Fruit fly (Drosophila melanogaster) whole organism, embryonic: ENCODE measurements around the gene CG2493.

Experiments used
- Atf-2 ChIP-seq: fragments of 200-800 bp; sonication (Bioruptor generic); optimal IDR thresholded peaks from 2 replicates; lab custom pipeline; 2016; ENCODE audit warnings: missing biosample characterization, missing genetic modification characterization
- CG10274 ChIP-seq: fragments of 200-800 bp; sonication (Bioruptor generic); optimal IDR thresholded peaks from 3 replicates; lab custom pipeline; 2017; ENCODE audit warnings: missing biosample characterization, mild to moderate bottlenecking, missing genetic modification characterization
- CG10462 ChIP-seq: fragments of 200-800 bp; sonication (Bioruptor generic); optimal IDR thresholded peaks from 2 replicates; lab custom pipeline; 2016; ENCODE audit warnings: missing biosample characterization, missing genetic modification characterization
- CG10979 ChIP-seq: fragments of 200-800 bp; sonication (Bioruptor generic); optimal IDR thresholded peaks from 2 replicates; lab custom pipeline; 2018; ENCODE audit warnings: missing biosample characterization, mild to moderate bottlenecking, missing genetic modification characterization, moderate library complexity
- CG11085 ChIP-seq: fragments of 200-800 bp; sonication (Bioruptor generic); IDR thresholded peaks from 2 replicates; pipeline ENCODE4 v1.3.6; 2022; ENCODE audit warnings: missing biosample characterization, missing genetic modification characterization
- CG12744 ChIP-seq: fragments of 200-800 bp; sonication (Bioruptor generic); optimal IDR thresholded peaks from 2 replicates; lab custom pipeline; 2016; ENCODE audit warnings: missing biosample characterization, missing genetic modification characterization
- CG15011 ChIP-seq: fragments of 200-800 bp; sonication (Bioruptor generic); optimal IDR thresholded peaks from 3 replicates; lab custom pipeline; 2018; ENCODE audit warnings: missing biosample characterization, mild to moderate bottlenecking, missing genetic modification characterization
- CG18476 ChIP-seq: fragments of 200-800 bp; sonication (Bioruptor generic); optimal IDR thresholded peaks from 2 replicates; lab custom pipeline; 2016; ENCODE audit warnings: missing biosample characterization, mild to moderate bottlenecking, missing genetic modification characterization
- CG3407 ChIP-seq: fragments of 200-800 bp; sonication (Bioruptor generic); optimal IDR thresholded peaks from 2 replicates; lab custom pipeline; 2018; ENCODE audit warnings: missing biosample characterization, mild to moderate bottlenecking, missing genetic modification characterization
- CG34224 ChIP-seq: fragments of 200-800 bp; sonication (Bioruptor generic); IDR thresholded peaks from 3 replicates; pipeline ENCODE4 v1.3.6; 2022; ENCODE audit warnings: missing biosample characterization, missing genetic modification characterization; ENCODE audit not compliant: partially characterized antibody
- CG3995 ChIP-seq: fragments of 200-800 bp; sonication (Bioruptor generic); optimal IDR thresholded peaks from 3 replicates; lab custom pipeline; 2016; ENCODE audit warnings: missing biosample characterization, missing genetic modification characterization
- CG4404 ChIP-seq: fragments of 200-800 bp; sonication (Bioruptor generic); IDR thresholded peaks from 2 replicates; pipeline ENCODE4 v1.3.6; 2022; ENCODE audit warnings: missing biosample characterization, missing genetic modification characterization
- CG6654 ChIP-seq: fragments of 200-800 bp; sonication (Bioruptor generic); optimal IDR thresholded peaks from 2 replicates; lab custom pipeline; 2017; ENCODE audit warnings: missing biosample characterization, mild to moderate bottlenecking, missing genetic modification characterization
- CG8290 ChIP-seq, 3 experiments: fragments of 200-800 bp; sonication (Bioruptor generic); optimal IDR thresholded peaks; 2 replicates each; lab custom pipeline; 2016 to 2019; ENCODE audit warnings: missing biosample characterization in 3 of 3, missing genetic modification characterization in 3 of 3, mild to moderate bottlenecking in 2 of 3, moderate library complexity in 1 of 3
- CoRest ChIP-seq: fragments of 200-800 bp; sonication (Bioruptor generic); optimal IDR thresholded peaks from 3 replicates; lab custom pipeline; 2018; ENCODE audit warnings: missing biosample characterization, mild to moderate bottlenecking, missing genetic modification characterization, moderate library complexity
- Dad ChIP-seq: fragments of 200-800 bp; sonication (Bioruptor generic); optimal IDR thresholded peaks from 3 replicates; lab custom pipeline; 2016; ENCODE audit warnings: missing biosample characterization, missing genetic modification characterization
- Dp ChIP-seq: fragments of 200-800 bp; sonication (Bioruptor generic); optimal IDR thresholded peaks from 2 replicates; lab custom pipeline; 2018; ENCODE audit warnings: missing biosample characterization, mild to moderate bottlenecking, missing genetic modification characterization, moderate library complexity
- HmgD ChIP-seq: fragments of 200-800 bp; sonication (Bioruptor generic); optimal IDR thresholded peaks from 3 replicates; lab custom pipeline; 2016; ENCODE audit warnings: missing biosample characterization, missing genetic modification characterization
- Jarid2 ChIP-seq: fragments of 200-800 bp; sonication (Bioruptor generic); optimal IDR thresholded peaks from 3 replicates; lab custom pipeline; 2017; ENCODE audit warnings: mild to moderate bottlenecking, missing biosample characterization, missing genetic modification reagents, missing genetic modification characterization
- Lhr ChIP-seq: fragments of 200-800 bp; sonication (Bioruptor generic); optimal IDR thresholded peaks from 3 replicates; lab custom pipeline; 2017; ENCODE audit warnings: mild to moderate bottlenecking, missing biosample characterization, missing genetic modification reagents, missing genetic modification characterization
- MESR4 ChIP-seq: fragments of 200-800 bp; sonication (Bioruptor generic); optimal IDR thresholded peaks from 2 replicates; lab custom pipeline; 2018; ENCODE audit warnings: missing biosample characterization, mild to moderate bottlenecking, missing genetic modification characterization, moderate library complexity
- MTF-1 ChIP-seq: fragments of 200-800 bp; sonication (Bioruptor generic); optimal IDR thresholded peaks from 2 replicates; lab custom pipeline; 2018; ENCODE audit warnings: missing biosample characterization, mild to moderate bottlenecking, missing genetic modification characterization, borderline replicate concordance
- Mad ChIP-seq: fragments of 200-800 bp; sonication (Bioruptor generic); optimal IDR thresholded peaks from 2 replicates; lab custom pipeline; 2016; ENCODE audit warnings: missing biosample characterization, missing genetic modification characterization
- NC2α ChIP-seq: fragments of 200-800 bp; sonication (Bioruptor generic); optimal IDR thresholded peaks from 2 replicates; lab custom pipeline; 2016; ENCODE audit warnings: missing biosample characterization, missing genetic modification characterization
- Oaz ChIP-seq: fragments of 200-800 bp; sonication (Bioruptor generic); IDR thresholded peaks from 2 replicates; pipeline ENCODE4 v1.3.6; 2022; ENCODE audit warnings: missing biosample characterization, missing genetic modification characterization
- Tbp ChIP-seq: fragments of >200 bp; optimal IDR thresholded peaks from 2 replicates; lab custom pipeline; 2018; ENCODE audit warnings: missing biosample characterization, missing genetic modification characterization
- ab ChIP-seq: fragments of 200-800 bp; sonication (Bioruptor generic); optimal IDR thresholded peaks from 2 replicates; lab custom pipeline; 2016; ENCODE audit warnings: missing biosample characterization, missing genetic modification characterization
- abd-A ChIP-seq: fragments of 200-800 bp; sonication (Bioruptor generic); optimal IDR thresholded peaks from 3 replicates; lab custom pipeline; 2019; ENCODE audit warnings: missing biosample characterization, mild to moderate bottlenecking, missing genetic modification characterization, moderate library complexity
- amos ChIP-seq: fragments of 200-800 bp; sonication (Bioruptor generic); IDR thresholded peaks from 2 replicates; pipeline ENCODE4 v1.3.6; 2022; ENCODE audit warnings: missing biosample characterization, missing genetic modification characterization; ENCODE audit not compliant: partially characterized antibody
- bbx ChIP-seq: fragments of 200-800 bp; sonication (Bioruptor generic); IDR thresholded peaks from 2 replicates; pipeline ENCODE4 v1.3.6; 2022; ENCODE audit warnings: missing biosample characterization, missing genetic modification characterization; ENCODE audit not compliant: partially characterized antibody
- bcd ChIP-seq: fragments of 200-800 bp; sonication (Bioruptor generic); optimal IDR thresholded peaks from 2 replicates; lab custom pipeline; 2017; ENCODE audit warnings: missing biosample characterization, mild to moderate bottlenecking, missing genetic modification characterization
- crp ChIP-seq, 2 experiments: fragments of 200-800 bp; sonication (Bioruptor generic); optimal IDR thresholded peaks; 2 replicates in 1 of 2; 3 replicates in 1 of 2; lab custom pipeline; 2017; ENCODE audit warnings: missing biosample characterization in 2 of 2, missing genetic modification characterization in 2 of 2, mild to moderate bottlenecking in 1 of 2, moderate library complexity in 1 of 2
- da ChIP-seq: fragments of 200-800 bp; sonication (Bioruptor generic); optimal IDR thresholded peaks from 2 replicates; lab custom pipeline; 2016; ENCODE audit warnings: missing biosample characterization, missing genetic modification characterization
- dan ChIP-seq: fragments of 200-800 bp; sonication (Bioruptor generic); IDR thresholded peaks from 2 replicates; pipeline ENCODE4 v1.3.6; 2022; ENCODE audit warnings: missing biosample characterization, missing genetic modification characterization
- dati ChIP-seq: fragments of 200-800 bp; sonication (Bioruptor generic); IDR thresholded peaks from 2 replicates; pipeline ENCODE4 v1.3.6; 2022; ENCODE audit warnings: missing biosample characterization, missing genetic modification characterization
- dmrt11E ChIP-seq: fragments of 200-800 bp; sonication (Bioruptor generic); optimal IDR thresholded peaks from 3 replicates; lab custom pipeline; 2018; ENCODE audit warnings: missing biosample characterization, mild to moderate bottlenecking, missing genetic modification characterization, moderate library complexity
- en ChIP-seq: fragments of 200-800 bp; sonication (Bioruptor generic); optimal IDR thresholded peaks from 2 replicates; lab custom pipeline; 2016; ENCODE audit warnings: missing biosample characterization, missing genetic modification characterization
- fd102C ChIP-seq: fragments of 200-800 bp; sonication (Bioruptor generic); optimal IDR thresholded peaks from 2 replicates; lab custom pipeline; 2018; ENCODE audit warnings: missing biosample characterization, mild to moderate bottlenecking, missing genetic modification characterization, moderate library complexity
- fd64A ChIP-seq: fragments of 200-800 bp; sonication (Bioruptor generic); optimal IDR thresholded peaks from 3 replicates; lab custom pipeline; 2018; ENCODE audit warnings: missing biosample characterization, mild to moderate bottlenecking, missing genetic modification characterization
- gsb ChIP-seq: fragments of 200-800 bp; sonication (Bioruptor generic); IDR thresholded peaks from 2 replicates; pipeline ENCODE4 v1.3.6; 2022; ENCODE audit warnings: missing biosample characterization, missing genetic modification characterization
- kah ChIP-seq: fragments of 200-800 bp; sonication (Bioruptor generic); optimal IDR thresholded peaks from 2 replicates; lab custom pipeline; 2018; ENCODE audit warnings: missing biosample characterization, mild to moderate bottlenecking, missing genetic modification characterization
- lmd ChIP-seq: fragments of 200-800 bp; sonication (Bioruptor generic); IDR thresholded peaks from 2 replicates; pipeline ENCODE4 v1.3.6; 2022; ENCODE audit warnings: missing biosample characterization, missing genetic modification characterization
- lola ChIP-seq, 3 experiments: fragments of >200 bp in 2 of 3; fragments of 200-800 bp in 1 of 3; sonication (Bioruptor generic) in 1 of 3; optimal IDR thresholded peaks; 2 replicates each; lab custom pipeline; 2017 to 2019; ENCODE audit warnings: missing biosample characterization in 3 of 3, missing genetic modification characterization in 3 of 3, mild to moderate bottlenecking in 1 of 3, moderate library complexity in 1 of 3
- p53 ChIP-seq: fragments of 200-800 bp; sonication (Bioruptor generic); optimal IDR thresholded peaks from 2 replicates; lab custom pipeline; 2016; ENCODE audit warnings: missing biosample characterization, missing genetic modification characterization
- pb ChIP-seq: fragments of 200-800 bp; sonication (Bioruptor generic); optimal IDR thresholded peaks from 3 replicates; lab custom pipeline; 2016; ENCODE audit warnings: missing biosample characterization, missing genetic modification characterization
- peb ChIP-seq: fragments of 200-800 bp; sonication (Bioruptor generic); IDR thresholded peaks from 2 replicates; pipeline ENCODE4 v1.3.6; 2022; ENCODE audit warnings: missing biosample characterization, missing genetic modification characterization
- seq ChIP-seq: fragments of 200-800 bp; sonication (Bioruptor generic); IDR thresholded peaks from 2 replicates; pipeline ENCODE4 v1.3.6; 2022; ENCODE audit warnings: missing biosample characterization, missing genetic modification characterization
- sima ChIP-seq: fragments of 200-800 bp; sonication (Bioruptor generic); optimal IDR thresholded peaks from 2 replicates; lab custom pipeline; 2016; ENCODE audit warnings: missing biosample characterization, missing genetic modification characterization
- tna ChIP-seq: fragments of 200-800 bp; sonication (Bioruptor generic); IDR thresholded peaks from 2 replicates; pipeline ENCODE4 v1.3.6; 2022; ENCODE audit warnings: missing biosample characterization, missing genetic modification characterization; ENCODE audit not compliant: partially characterized antibody
- usp ChIP-seq: fragments of >200 bp; optimal IDR thresholded peaks from 2 replicates; lab custom pipeline; 2017; ENCODE audit warnings: missing biosample characterization, missing genetic modification characterization
- wdn ChIP-seq: fragments of 200-800 bp; sonication (Bioruptor generic); IDR thresholded peaks from 2 replicates; pipeline ENCODE4 v1.3.6; 2022; ENCODE audit warnings: missing biosample characterization, missing genetic modification characterization

CG2493 gene

dm6 chr2L:20464385-20464784 lies 1.1 kb upstream of the CG2493 start (continued):
- no peak for TF ChIP-seq lmd
- peak; percentile 46 for TF ChIP-seq Lhr (GFP tag; lab: Kevin White, UChicago)
- TF ChIP-seq da, result no peak
- TF ChIP-seq CG6654, result no peak
- TF ChIP-seq dan (GFP tag; lab: Robert Waterston, UW), result no peak
- no peak for TF ChIP-seq peb (GFP tag; lab: Robert Waterston, UW)
- TF ChIP-seq seq, result no peak
- TF ChIP-seq p53, result no peak
- TF ChIP-seq Dad (GFP tag; lab: Kevin White, UChicago), result no peak
- no peak for TF ChIP-seq lola (GFP tag; optimal IDR thresholded peaks at IDR 0.05; lab: Kevin White, UChicago)
- TF ChIP-seq HmgD (GFP tag; lab: Kevin White, UChicago), result no peak
- no peak for TF ChIP-seq Tbp (GFP tag; lab: Kevin White, UChicago)
- no peak for TF ChIP-seq CG10274 (GFP tag; lab: Kevin White, UChicago)
- TF ChIP-seq fd102C (GFP tag; lab: Kevin White, UChicago), result no peak
- no peak for TF ChIP-seq wdn (GFP tag; lab: Robert Waterston, UW)
- peak; percentile 69 for TF ChIP-seq amos
- TF ChIP-seq ab (GFP tag; lab: Kevin White, UChicago), result no peak
- TF ChIP-seq en (GFP tag; lab: Kevin White, UChicago), result no peak
- TF ChIP-seq gsb, result 0 out of 2 replicates have a peak, but pooled peaks have one; percentile 9
- peak; percentile 42 for TF ChIP-seq kah (GFP tag; lab: Kevin White, UChicago)
- peak; percentile 63 for TF ChIP-seq CG10979 (tag; lab: Kevin White, UChicago)
- peak; percentile 37 for TF ChIP-seq Dp
- TF ChIP-seq CG3407 (GFP tag; lab: Kevin White, UChicago), result no peak
- no peak for TF ChIP-seq usp (GFP tag; lab: Kevin White, UChicago)
- peak; percentile 24 for TF ChIP-seq CoRest (tag; lab: Kevin White, UChicago)
- no peak for TF ChIP-seq tna (GFP tag; lab: Robert Waterston, UW)
- TF ChIP-seq Jarid2 (GFP tag; lab: Kevin White, UChicago), result no peak
- TF ChIP-seq sima (GFP tag; lab: Kevin White, UChicago), result no peak
- no peak for TF ChIP-seq CG34224 (GFP tag; lab: Robert Waterston, UW)
- TF ChIP-seq NC2α (GFP tag; lab: Kevin White, UChicago), result no peak
- no peak for TF ChIP-seq CG15011 (GFP tag; lab: Kevin White, UChicago)
- TF ChIP-seq CG18476 (GFP tag; lab: Kevin White, UChicago), result no peak
- no peak for TF ChIP-seq CG8290 (GFP tag; optimal IDR thresholded peaks at IDR 0.05; lab: Kevin White, UChicago)
- TF ChIP-seq CG8290 (tag; optimal IDR thresholded peaks at IDR 0.05; lab: Kevin White, UChicago), result peak; percentile 23 to 35
- TF ChIP-seq bbx (GFP tag; lab: Robert Waterston, UW), result peak; percentile 30; the same call in 1 of the 2 replicates
- no peak for TF ChIP-seq crp (GFP tag; optimal IDR thresholded peaks at IDR 0.05; lab: Kevin White, UChicago)
- TF ChIP-seq dmrt11E (tag; lab: Kevin White, UChicago), result peak; percentile 36
- TF ChIP-seq CG11085 (GFP tag; lab: Robert Waterston, UW), result no peak
- no peak for TF ChIP-seq Mad (GFP tag; lab: Kevin White, UChicago)
- no peak for TF ChIP-seq dati
- no peak for TF ChIP-seq CG12744 (GFP tag; lab: Kevin White, UChicago)
- no peak for TF ChIP-seq Atf-2 (GFP tag; lab: Kevin White, UChicago)
- TF ChIP-seq abd-A (tag; lab: Kevin White, UChicago), result no peak
- TF ChIP-seq CG4404 (GFP tag; lab: Robert Waterston, UW), result no peak
- no peak for TF ChIP-seq MTF-1 (GFP tag; lab: Kevin White, UChicago)
- peak; percentile 28 for TF ChIP-seq bcd (GFP tag; lab: Kevin White, UChicago)
- TF ChIP-seq pb (GFP tag; lab: Kevin White, UChicago), result no peak
- TF ChIP-seq Oaz, result no peak
- TF ChIP-seq fd64A, result no peak
- TF ChIP-seq CG3995 (GFP tag; lab: Kevin White, UChicago), result no peak
- no peak for TF ChIP-seq CG10462 (GFP tag; lab: Kevin White, UChicago)
- no peak for TF ChIP-seq MESR4 (GFP tag; lab: Kevin White, UChicago)
